Worm (Caenorhabditis elegans) whole organism, late embryonic: ENCODE measurements around the gene C45G9.11.

Source experiments
- C08G9.2 ChIP-seq: sonication (generic microtip); optimal IDR thresholded peaks from 2 replicates; lab custom pipeline; 2016; ENCODE audit warnings: mild to moderate bottlenecking, missing genetic modification characterization, moderate library complexity, missing compliant biosample characterization
- F13H6.1 ChIP-seq: sonication (generic microtip); optimal IDR thresholded peaks from 2 replicates; lab custom pipeline; 2016; ENCODE audit warnings: missing genetic modification characterization, missing compliant biosample characterization
- K09A11.1 ChIP-seq: sonication (generic microtip); optimal IDR thresholded peaks from 2 replicates; lab custom pipeline; 2017; ENCODE audit warnings: antibody characterized with exemption, mild to moderate bottlenecking, missing genetic modification characterization, missing compliant biosample characterization; ENCODE audit not compliant: insufficient read depth
- ahr-1 ChIP-seq: sonication (generic microtip); optimal IDR thresholded peaks from 2 replicates; lab custom pipeline; 2016; ENCODE audit warnings: missing genetic modification characterization, missing compliant biosample characterization
- ceh-18 ChIP-seq: sonication (generic microtip); optimal IDR thresholded peaks from 2 replicates; lab custom pipeline; 2016; ENCODE audit warnings: missing genetic modification characterization, missing compliant biosample characterization
- ceh-2 ChIP-seq: sonication (generic microtip); optimal IDR thresholded peaks from 2 replicates; lab custom pipeline; 2016; ENCODE audit warnings: missing genotype, missing genetic modification characterization, missing compliant biosample characterization
- ceh-24 ChIP-seq: sonication (generic microtip); optimal IDR thresholded peaks from 2 replicates; lab custom pipeline; 2016; ENCODE audit warnings: mild to moderate bottlenecking, missing genetic modification characterization, missing compliant biosample characterization
- ceh-31 ChIP-seq: sonication (generic microtip); optimal IDR thresholded peaks from 2 replicates; lab custom pipeline; 2016; ENCODE audit warnings: missing genetic modification characterization, missing compliant biosample characterization
- ceh-34 ChIP-seq: sonication (generic microtip); optimal IDR thresholded peaks from 2 replicates; lab custom pipeline; 2016; ENCODE audit warnings: mild to moderate bottlenecking, missing genetic modification characterization, missing compliant biosample characterization
- ceh-45 ChIP-seq: fragments of 200-800 bp; sonication (Bioruptor generic); IDR thresholded peaks from 2 replicates; pipeline ENCODE4 v1.3.6; 2022; ENCODE audit warnings: missing genetic modification reagents, missing genetic modification characterization, missing compliant biosample characterization
- che-1 ChIP-seq: sonication (generic microtip); optimal IDR thresholded peaks from 2 replicates; lab custom pipeline; 2016; ENCODE audit warnings: mild to moderate bottlenecking, missing genetic modification characterization, missing compliant biosample characterization
- dmd-4 ChIP-seq: sonication (generic microtip); optimal IDR thresholded peaks from 2 replicates; lab custom pipeline; 2016; ENCODE audit warnings: borderline replicate concordance, missing genetic modification characterization, missing compliant biosample characterization
- elt-2 ChIP-seq: sonication (generic microtip); optimal IDR thresholded peaks from 2 replicates; lab custom pipeline; 2016; ENCODE audit warnings: missing genetic modification reagents, missing genetic modification characterization, missing compliant biosample characterization
- elt-4 ChIP-seq: sonication (generic microtip); optimal IDR thresholded peaks from 2 replicates; lab custom pipeline; 2016; ENCODE audit warnings: missing genetic modification characterization, missing compliant biosample characterization
- ets-4 ChIP-seq: sonication (generic microtip); optimal IDR thresholded peaks from 2 replicates; lab custom pipeline; 2016; ENCODE audit warnings: missing genetic modification characterization, missing compliant biosample characterization
- fax-1 ChIP-seq: sonication (generic microtip); optimal IDR thresholded peaks from 2 replicates; lab custom pipeline; 2016; ENCODE audit warnings: missing genotype, missing genetic modification characterization, missing compliant biosample characterization
- fkh-6 ChIP-seq: sonication (generic microtip); optimal IDR thresholded peaks from 2 replicates; lab custom pipeline; 2016; ENCODE audit warnings: missing genetic modification characterization, missing compliant biosample characterization
- hlh-13 ChIP-seq: fragments of 200-800 bp; sonication (Bioruptor generic); optimal IDR thresholded peaks from 2 replicates; lab custom pipeline; 2018; ENCODE audit warnings: mild to moderate bottlenecking, missing genetic modification characterization, missing compliant biosample characterization
- hlh-30 ChIP-seq: sonication (generic microtip); optimal IDR thresholded peaks from 2 replicates; lab custom pipeline; 2017; ENCODE audit warnings: antibody characterized with exemption, missing genetic modification characterization, missing compliant biosample characterization; ENCODE audit not compliant: insufficient read depth
- hlh-8 ChIP-seq: sonication (generic microtip); optimal IDR thresholded peaks from 2 replicates; lab custom pipeline; 2016; ENCODE audit warnings: missing genotype, missing genetic modification characterization, missing compliant biosample characterization
- lim-6 ChIP-seq: sonication (generic microtip); optimal IDR thresholded peaks from 2 replicates; lab custom pipeline; 2016; ENCODE audit warnings: missing genetic modification characterization, missing compliant biosample characterization
- lin-11 ChIP-seq: fragments of 200-800 bp; sonication (Bioruptor generic); optimal IDR thresholded peaks from 2 replicates; lab custom pipeline; 2018; ENCODE audit warnings: mild to moderate bottlenecking, missing genetic modification characterization, missing compliant biosample characterization
- madf-2 ChIP-seq: sonication (generic microtip); optimal IDR thresholded peaks from 2 replicates; lab custom pipeline; 2017; ENCODE audit warnings: missing genetic modification characterization, missing compliant biosample characterization
- nfya-1 ChIP-seq: sonication (generic microtip); optimal IDR thresholded peaks from 2 replicates; lab custom pipeline; 2017; ENCODE audit warnings: missing genetic modification characterization, mild to moderate bottlenecking, missing compliant biosample characterization, antibody characterized with exemption, moderate library complexity
- nhr-11 ChIP-seq: fragments of 150-350 bp; optimal IDR thresholded peaks from 2 replicates; lab custom pipeline; 2014; ENCODE audit warnings: missing biosample characterization, missing genetic modification characterization
- nhr-232 ChIP-seq: sonication (generic microtip); optimal IDR thresholded peaks from 2 replicates; lab custom pipeline; 2016; ENCODE audit warnings: missing genetic modification characterization, missing compliant biosample characterization
- pag-3 ChIP-seq: sonication (generic microtip); optimal IDR thresholded peaks from 2 replicates; lab custom pipeline; 2016; ENCODE audit warnings: missing compliant biosample characterization, missing genetic modification characterization, borderline replicate concordance
- pax-1 ChIP-seq: fragments of 150-350 bp; optimal IDR thresholded peaks from 2 replicates; lab custom pipeline; 2014; ENCODE audit warnings: missing biosample characterization, missing genetic modification characterization
- pha-4 ChIP-seq: fragments of 150-350 bp; optimal IDR thresholded peaks from 2 replicates; lab custom pipeline; 2018; ENCODE audit warnings: missing biosample characterization, missing genetic modification reagents, missing genetic modification characterization
- pros-1 ChIP-seq: fragments of 150-350 bp; optimal IDR thresholded peaks from 2 replicates; lab custom pipeline; 2014; ENCODE audit warnings: missing biosample characterization, missing genetic modification reagents, missing genetic modification characterization
- ref-2 ChIP-seq: sonication (generic microtip); optimal IDR thresholded peaks from 2 replicates; lab custom pipeline; 2016; ENCODE audit warnings: missing genetic modification characterization, missing compliant biosample characterization
- sox-2 ChIP-seq: fragments of 200-800 bp; sonication (Bioruptor generic); IDR thresholded peaks from 2 replicates; pipeline ENCODE4 v1.3.6; 2022; ENCODE audit warnings: missing genetic modification reagents, missing genetic modification characterization, missing compliant biosample characterization
- tbx-7 ChIP-seq: sonication (generic microtip); optimal IDR thresholded peaks from 2 replicates; lab custom pipeline; 2016; ENCODE audit warnings: missing genotype, missing genetic modification characterization, missing compliant biosample characterization
- unc-42 ChIP-seq: sonication (generic microtip); optimal IDR thresholded peaks from 2 replicates; lab custom pipeline; 2016; ENCODE audit warnings: missing genotype, missing genetic modification characterization, missing compliant biosample characterization
- zip-5 ChIP-seq: sonication (generic microtip); optimal IDR thresholded peaks from 2 replicates; lab custom pipeline; 2016; ENCODE audit warnings: missing genetic modification characterization, missing compliant biosample characterization

The C45G9.11 gene

DNA sequence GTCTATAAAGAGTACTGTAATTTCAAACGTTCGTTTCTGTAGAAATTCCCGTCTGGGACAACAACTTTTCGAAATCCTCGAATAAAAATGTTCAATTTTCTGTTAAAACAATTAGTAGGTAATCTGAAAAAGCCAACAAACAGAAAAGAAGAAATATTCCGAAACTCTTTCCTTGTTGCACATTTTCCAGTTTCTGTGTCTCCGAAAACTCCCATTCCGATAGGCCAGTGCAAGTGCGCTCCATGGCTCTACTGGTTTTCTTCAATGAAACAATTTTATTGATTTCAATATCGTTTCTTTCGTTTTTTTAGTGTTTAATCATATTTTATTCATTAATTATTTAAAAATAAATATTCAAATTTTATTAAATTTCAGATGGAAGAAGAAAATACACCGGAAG, 34.1 kb upstream of the C45G9.11 start, which contains the start of gene F54D8.6 (continued):
- TF ChIP-seq hlh-30 (tag; lab: Kevin White, UChicago) (no peak), ceh-2 (peak; percentile 45), nhr-11 (no peak), F13H6.1 (no peak), elt-4 (no peak), pha-4 (tag; lab: Kevin White, UChicago) (no peak), hlh-8 (peak; percentile 6), ceh-34 (tag; lab: Kevin White, UChicago) (no peak), ets-4 (tag; lab: Kevin White, UChicago) (peak; percentile 77), tbx-7 (tag; lab: Kevin White, UChicago) (no peak), ceh-31 (tag; lab: Kevin White, UChicago) (peak; percentile 76), fkh-6 (tag; lab: Kevin White, UChicago) (no peak), che-1 (no peak), dmd-4 (no peak), zip-5 (tag; lab: Kevin White, UChicago) (peak; percentile 19), ahr-1 (tag; lab: Kevin White, UChicago) (no peak)

DNA sequence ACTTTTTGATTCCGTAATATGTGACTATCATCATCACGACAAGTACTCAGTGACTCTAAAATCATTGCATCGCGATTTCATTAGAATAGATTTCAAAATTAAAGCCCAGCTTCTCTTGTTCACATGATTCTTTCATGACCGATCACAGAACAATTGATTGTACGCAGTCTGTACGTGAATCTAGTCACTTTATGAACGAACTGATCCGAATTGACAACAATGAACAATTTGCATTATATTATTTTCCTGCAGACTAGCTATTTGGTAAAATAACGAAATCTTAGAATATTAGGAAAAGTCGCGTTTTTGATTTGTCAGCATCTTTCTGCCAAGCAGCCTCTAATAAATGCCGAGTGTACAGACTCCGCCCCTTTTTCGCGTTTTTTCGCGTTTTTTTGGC, 31.0 kb upstream of the C45G9.11 start:
- TF ChIP-seq nhr-11 (no peak), ceh-45 (GFP tag; lab: Robert Waterston, UW) (no peak), ahr-1 (tag; lab: Kevin White, UChicago) (no peak), lin-11 (no peak), dmd-4 (no peak), pros-1 (tag; lab: Kevin White, UChicago) (no peak), madf-2 (tag; lab: Kevin White, UChicago) (no peak), lim-6 (tag; lab: Kevin White, UChicago) (no peak), fax-1 (tag; lab: Kevin White, UChicago) (no peak), zip-5 (tag; lab: Kevin White, UChicago) (no peak)

ce11 chrIII:5098740-5099276, 30.3 kb upstream of the C45G9.11 start:
- no peak for TF ChIP-seq unc-42 (tag; lab: Kevin White, UChicago)
- TF ChIP-seq C08G9.2 (tag; lab: Kevin White, UChicago) = no peak
- TF ChIP-seq K09A11.1 = no peak

- TF ChIP-seq unc-42 (tag; lab: Kevin White, UChicago) = no peak
- no peak for TF ChIP-seq elt-2 (tag; lab: Kevin White, UChicago)
- no peak for TF ChIP-seq C08G9.2 (tag; lab: Kevin White, UChicago)
- TF ChIP-seq nhr-232 (tag; lab: Kevin White, UChicago) = no peak
- no peak for TF ChIP-seq K09A11.1
- TF ChIP-seq sox-2 (GFP tag; lab: Robert Waterston, UW) = no peak
- TF ChIP-seq nfya-1 (tag; lab: Kevin White, UChicago) = no peak
- no peak for TF ChIP-seq fkh-6 (tag; lab: Kevin White, UChicago)
- no peak for TF ChIP-seq pag-3 (tag; lab: Kevin White, UChicago)
- TF ChIP-seq ceh-18 (tag; lab: Kevin White, UChicago) = no peak
- no peak for TF ChIP-seq ref-2 (tag; lab: Kevin White, UChicago)
- no peak for TF ChIP-seq pax-1 (tag; lab: Kevin White, UChicago)
- TF ChIP-seq hlh-13 (GFP tag; lab: Kevin White, UChicago) = no peak
- no peak for TF ChIP-seq pros-1 (tag; lab: Kevin White, UChicago)
- no peak for TF ChIP-seq ceh-24 (tag; lab: Kevin White, UChicago)
- no peak for TF ChIP-seq ceh-34 (tag; lab: Kevin White, UChicago)
- TF ChIP-seq ceh-2 = no peak
- TF ChIP-seq hlh-30 (tag; lab: Kevin White, UChicago) = no peak
Measured at ce11 chrIII:5096741-5097140, 28.2 kb upstream of the C45G9.11 start.
